Worm (Caenorhabditis elegans): ENCODE data around the gene R05G6.10.

DNA sequence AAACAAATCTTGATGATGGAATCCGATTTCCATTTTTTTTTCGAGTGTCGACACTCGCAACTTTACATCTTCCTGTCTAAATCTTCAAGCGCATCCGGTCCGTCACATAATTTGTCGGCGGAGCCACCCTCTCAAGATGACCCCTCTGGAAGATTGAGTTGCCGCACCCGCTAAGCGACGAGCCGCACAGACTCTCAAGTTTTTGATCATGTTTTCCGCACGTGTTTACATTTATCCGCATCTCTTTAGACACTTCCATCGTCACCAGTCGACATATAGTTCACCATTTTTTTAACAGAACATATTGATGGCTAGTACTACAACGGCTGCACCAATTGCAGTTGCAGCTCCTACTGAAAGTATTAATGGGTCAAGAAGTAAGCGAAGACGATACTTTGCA is 50.9 kb downstream of the R05G6.10 start, which contains the start of gene F55G1.1:
- TF ChIP-seq nhr-237 (tag; optimal IDR thresholded peaks at IDR 0.05) (no peak), hlh-1 (tag; optimal IDR thresholded peaks at IDR 0.05) (no peak), unc-62 (GFP tag; optimal IDR thresholded peaks at IDR 0.05) (no peak), pha-4 (tag; optimal IDR thresholded peaks at IDR 0.05) (no peak), ztf-11 (tag; optimal IDR thresholded peaks at IDR 0.05) (no peak), snpc-4 (tag; optimal IDR thresholded peaks at IDR 0.05) (no peak), nhr-28 (tag; optimal IDR thresholded peaks at IDR 0.05) (no peak), lsy-2 (tag; optimal IDR thresholded peaks at IDR 0.05) (no peak)
